Fruit fly (Drosophila melanogaster) whole organism, prepupa: Measurements from ENCODE around the gene CG4962.

ENCODE experiments used
- CG10631 ChIP-seq: fragments of 200-800 bp; sonication (Bioruptor generic); optimal IDR thresholded peaks from 2 replicates; lab custom pipeline; 2016; ENCODE audit warnings: missing biosample characterization, missing genetic modification characterization
- CG11902 ChIP-seq: fragments of 200-800 bp; sonication (Bioruptor generic); optimal IDR thresholded peaks from 3 replicates; lab custom pipeline; 2016; ENCODE audit warnings: missing biosample characterization, missing genetic modification characterization
- CG15336 ChIP-seq: fragments of 200-800 bp; sonication (Bioruptor generic); IDR thresholded peaks from 2 replicates; pipeline ENCODE4 v1.3.6; 2022; ENCODE audit warnings: missing biosample characterization, missing genetic modification characterization
- CG32006 ChIP-seq: fragments of 200-800 bp; sonication (Bioruptor generic); optimal IDR thresholded peaks from 3 replicates; lab custom pipeline; 2017; ENCODE audit warnings: missing biosample characterization, mild to moderate bottlenecking, missing genetic modification characterization
- CG3919 ChIP-seq: fragments of 200-800 bp; sonication (Bioruptor generic); optimal IDR thresholded peaks from 3 replicates; lab custom pipeline; 2016; ENCODE audit warnings: missing biosample characterization, missing genetic modification characterization
- CG6163 ChIP-seq: fragments of 200-800 bp; sonication (Bioruptor generic); IDR thresholded peaks from 3 replicates; pipeline ENCODE4 v1.3.6; 2022; ENCODE audit warnings: missing biosample characterization, missing genetic modification characterization
- CG6792 ChIP-seq: fragments of 200-800 bp; sonication (Bioruptor generic); optimal IDR thresholded peaks from 3 replicates; lab custom pipeline; 2016; ENCODE audit warnings: missing biosample characterization, missing genetic modification characterization
- CG6808 ChIP-seq: fragments of 200-800 bp; sonication (Bioruptor generic); optimal IDR thresholded peaks from 3 replicates; lab custom pipeline; 2017; ENCODE audit warnings: missing biosample characterization, missing genetic modification characterization, mild to moderate bottlenecking, moderate library complexity, missing genetic modification reagents
- CG6854 ChIP-seq: fragments of 200-800 bp; sonication (Bioruptor generic); optimal IDR thresholded peaks from 2 replicates; lab custom pipeline; 2017; ENCODE audit warnings: missing biosample characterization, mild to moderate bottlenecking, missing genetic modification characterization
- CG7368 ChIP-seq: fragments of 200-800 bp; sonication (Bioruptor generic); optimal IDR thresholded peaks from 3 replicates; lab custom pipeline; 2016; ENCODE audit warnings: missing biosample characterization, missing genetic modification characterization
- CG8119 ChIP-seq: fragments of 200-800 bp; sonication (Bioruptor generic); IDR thresholded peaks from 3 replicates; pipeline ENCODE4 v1.3.6; 2022; ENCODE audit warnings: missing biosample characterization, missing genetic modification characterization
- CG9139 ChIP-seq: fragments of 200-800 bp; sonication (Bioruptor generic); optimal IDR thresholded peaks from 3 replicates; lab custom pipeline; 2017; ENCODE audit warnings: missing biosample characterization, mild to moderate bottlenecking, missing genetic modification characterization
- Eip75B ChIP-seq: fragments of 200-800 bp; sonication (Bioruptor generic); optimal IDR thresholded peaks from 3 replicates; lab custom pipeline; 2016; ENCODE audit warnings: missing biosample characterization, missing genetic modification characterization
- Ets21C ChIP-seq: fragments of 200-800 bp; sonication (Bioruptor generic); optimal IDR thresholded peaks from 3 replicates; lab custom pipeline; 2016; ENCODE audit warnings: missing biosample characterization, missing genetic modification characterization
- Ets96B ChIP-seq: fragments of 200-800 bp; optimal IDR thresholded peaks from 2 replicates; lab custom pipeline; 2019; ENCODE audit warnings: missing biosample characterization, mild to moderate bottlenecking, missing genetic modification characterization, moderate library complexity
- Gug ChIP-seq: fragments of 200-800 bp; sonication (Bioruptor generic); IDR thresholded peaks from 2 replicates; pipeline ENCODE4 v1.3.6; 2022; ENCODE audit warnings: missing biosample characterization, missing genetic modification characterization
- Hr38 ChIP-seq: sonication (Bioruptor generic); optimal IDR thresholded peaks from 2 replicates; lab custom pipeline; 2016; ENCODE audit warnings: missing biosample characterization, missing genetic modification characterization
- Hr39 ChIP-seq: fragments of 200-800 bp; sonication (Bioruptor generic); optimal IDR thresholded peaks from 2 replicates; lab custom pipeline; 2016; ENCODE audit warnings: missing biosample characterization, missing genetic modification characterization
- Hr4 ChIP-seq: fragments of 200-800 bp; sonication (Bioruptor generic); optimal IDR thresholded peaks from 3 replicates; lab custom pipeline; 2016; ENCODE audit warnings: missing biosample characterization, missing genetic modification characterization
- Lpt ChIP-seq: fragments of 200-800 bp; sonication (Bioruptor generic); optimal IDR thresholded peaks from 3 replicates; lab custom pipeline; 2016; ENCODE audit warnings: missing biosample characterization, missing genetic modification characterization
- OdsH ChIP-seq: fragments of 200-800 bp; sonication (Bioruptor generic); optimal IDR thresholded peaks from 3 replicates; lab custom pipeline; 2016; ENCODE audit warnings: missing biosample characterization, missing genetic modification characterization
- Smox ChIP-seq: fragments of 200-800 bp; sonication (Bioruptor generic); optimal IDR thresholded peaks from 3 replicates; lab custom pipeline; 2016; ENCODE audit warnings: missing biosample characterization, missing genetic modification characterization
- Sox14 ChIP-seq: fragments of 200-800 bp; sonication (Bioruptor generic); optimal IDR thresholded peaks from 3 replicates; lab custom pipeline; 2016; ENCODE audit warnings: missing biosample characterization, missing genetic modification characterization
- Sox15 ChIP-seq: fragments of 200-800 bp; sonication (Bioruptor generic); optimal IDR thresholded peaks from 3 replicates; lab custom pipeline; 2016; ENCODE audit warnings: missing biosample characterization, missing genetic modification characterization
- achi ChIP-seq: fragments of 200-800 bp; sonication (Bioruptor generic); optimal IDR thresholded peaks from 3 replicates; lab custom pipeline; 2016; ENCODE audit warnings: missing biosample characterization, missing genetic modification characterization
- dac ChIP-seq: fragments of 200-800 bp; sonication (Bioruptor generic); optimal IDR thresholded peaks from 2 replicates; lab custom pipeline; 2017; ENCODE audit warnings: missing biosample characterization, mild to moderate bottlenecking, missing genetic modification characterization
- eg ChIP-seq: fragments of 200-800 bp; sonication (Bioruptor generic); IDR thresholded peaks from 3 replicates; pipeline ENCODE4 v1.3.6; 2022; ENCODE audit warnings: missing biosample characterization, missing genetic modification characterization
- esn ChIP-seq: fragments of 200-800 bp; sonication (Bioruptor generic); optimal IDR thresholded peaks from 2 replicates; lab custom pipeline; 2016; ENCODE audit warnings: missing biosample characterization, mild to moderate bottlenecking, missing genetic modification characterization, moderate library complexity
- fd85E ChIP-seq: fragments of 200-800 bp; sonication (Bioruptor generic); optimal IDR thresholded peaks from 3 replicates; lab custom pipeline; 2016; ENCODE audit warnings: missing biosample characterization, missing genetic modification characterization
- lz ChIP-seq: fragments of 200-800 bp; sonication (Bioruptor generic); optimal IDR thresholded peaks from 3 replicates; lab custom pipeline; 2016; ENCODE audit warnings: missing biosample characterization, missing genetic modification characterization
- spab ChIP-seq: fragments of 200-800 bp; sonication (Bioruptor generic); optimal IDR thresholded peaks from 2 replicates; lab custom pipeline; 2017; ENCODE audit warnings: missing biosample characterization, mild to moderate bottlenecking, missing genetic modification characterization, missing genetic modification reagents
- ss ChIP-seq, 2 experiments: fragments of 200-800 bp; sonication (Bioruptor generic); optimal IDR thresholded peaks; 2 replicates in 1 of 2; 3 replicates in 1 of 2; lab custom pipeline; 2017 to 2018; ENCODE audit warnings: mild to moderate bottlenecking in 2 of 2, missing biosample characterization in 2 of 2, missing genetic modification characterization in 2 of 2, moderate library complexity in 1 of 2
- svp ChIP-seq: fragments of 200-800 bp; sonication (Bioruptor generic); peaks from one replicate; lab custom pipeline; 2016; ENCODE audit warnings: missing biosample characterization, missing genetic modification characterization
- vri ChIP-seq: fragments of 200-800 bp; sonication (Bioruptor generic); optimal IDR thresholded peaks from 3 replicates; lab custom pipeline; 2016; ENCODE audit warnings: missing biosample characterization, mild to moderate bottlenecking, missing genetic modification characterization

CG4962 gene

dm6 chr3L:16328207-16328891 is 33.0 kb upstream of the CG4962 start, which contains the start of gene CG13058 (continued):
- TF ChIP-seq Eip75B (no peak), CG3919 (GFP tag; lab: Kevin White, UChicago) (peak; percentile 44), Sox14 (GFP tag; lab: Kevin White, UChicago) (peak; percentile 39), CG6808 (GFP tag; lab: Kevin White, UChicago) (peak; percentile 40), OdsH (GFP tag; lab: Kevin White, UChicago) (peak; percentile 55), Gug (GFP tag; lab: Robert Waterston, UW) (peak; percentile 32; the same call in 1 of the 2 replicates), CG8119 (GFP tag; lab: Robert Waterston, UW) (peak; percentile 89), CG15336 (GFP tag; lab: Robert Waterston, UW) (peak; percentile 93)

- TF ChIP-seq CG6163, result 0 out of 3 replicates have a peak, but pooled peaks have one; percentile 27
- no peak for TF ChIP-seq CG32006 (GFP tag; lab: Kevin White, UChicago)
- TF ChIP-seq Hr39 (GFP tag; lab: Kevin White, UChicago), result no peak
- no peak for TF ChIP-seq Lpt (GFP tag; lab: Kevin White, UChicago)
- peak; percentile 16 for TF ChIP-seq svp (GFP tag; lab: Kevin White, UChicago)
- TF ChIP-seq eg (GFP tag; lab: Robert Waterston, UW), result peak; percentile 48
- no peak for TF ChIP-seq Sox15
- TF ChIP-seq ss (GFP tag; optimal IDR thresholded peaks at IDR 0.05; lab: Kevin White, UChicago), result peak in 1 of 2 experiments; percentile 15
These were observed 32.4 kb upstream of the CG4962 start, which contains the start of gene CG13038 for dm6 chr3L:16327776-16328175. CG13038 (minus strand) TSS chr3L:16327893.

dm6 chr3L:16326657-16327056 is 31.3 kb upstream of the CG4962 start, which contains the start of the genes CG13040 and CG13039:
CG13040 (minus strand) TSS chr3L:16326757.
CG13039 (minus strand) TSS chr3L:16326762.
- no peak for TF ChIP-seq CG32006 (GFP tag; lab: Kevin White, UChicago)
- TF ChIP-seq esn (GFP tag; lab: Kevin White, UChicago), result no peak
- no peak for TF ChIP-seq CG7368 (GFP tag; lab: Kevin White, UChicago)
- TF ChIP-seq CG9139 (GFP tag; lab: Kevin White, UChicago), result no peak
- TF ChIP-seq Hr38, result no peak

dm6 chr3L:16323372-16323771 is 28.0 kb upstream of the CG4962 start, which contains the start of gene CG13059:
CG13059 (plus strand) TSS chr3L:16323672.
- TF ChIP-seq vri (GFP tag; lab: Kevin White, UChicago), result no peak
- no peak for TF ChIP-seq spab (GFP tag; lab: Kevin White, UChicago)
- TF ChIP-seq CG11902 (GFP tag; lab: Kevin White, UChicago), result no peak
- TF ChIP-seq Hr39 (GFP tag; lab: Kevin White, UChicago), result no peak
- no peak for TF ChIP-seq dac
- TF ChIP-seq CG10631 (GFP tag; lab: Kevin White, UChicago), result no peak
- no peak for TF ChIP-seq achi
- TF ChIP-seq Ets96B (tag; lab: Kevin White, UChicago), result no peak
- no peak for TF ChIP-seq lz
- no peak for TF ChIP-seq CG6854 (GFP tag; lab: Kevin White, UChicago)
- no peak for TF ChIP-seq CG6792
- no peak for TF ChIP-seq CG9139 (GFP tag; lab: Kevin White, UChicago)
- TF ChIP-seq CG6808 (GFP tag; lab: Kevin White, UChicago), result no peak
- no peak for TF ChIP-seq Smox (GFP tag; lab: Kevin White, UChicago)
- TF ChIP-seq Ets21C, result no peak
- TF ChIP-seq Hr4, result no peak
- TF ChIP-seq Sox15, result no peak
- TF ChIP-seq fd85E (GFP tag; lab: Kevin White, UChicago), result no peak
- TF ChIP-seq CG7368 (GFP tag; lab: Kevin White, UChicago), result no peak
- no peak for TF ChIP-seq CG15336 (GFP tag; lab: Robert Waterston, UW)
